Worm (Caenorhabditis elegans) whole organism, late embryonic: ENCODE data around the gene ZC317.6.

Experiments
- F13H6.1 ChIP-seq: sonication (generic microtip); optimal IDR thresholded peaks from 2 replicates; lab custom pipeline; 2016; ENCODE audit warnings: missing genetic modification characterization, missing compliant biosample characterization
- ceh-48 ChIP-seq: sonication (generic microtip); optimal IDR thresholded peaks from 2 replicates; lab custom pipeline; 2016; ENCODE audit warnings: missing genetic modification characterization, inconsistent platforms, missing compliant biosample characterization
- elt-2 ChIP-seq: sonication (generic microtip); optimal IDR thresholded peaks from 2 replicates; lab custom pipeline; 2016; ENCODE audit warnings: missing genetic modification reagents, missing genetic modification characterization, missing compliant biosample characterization

DNA sequence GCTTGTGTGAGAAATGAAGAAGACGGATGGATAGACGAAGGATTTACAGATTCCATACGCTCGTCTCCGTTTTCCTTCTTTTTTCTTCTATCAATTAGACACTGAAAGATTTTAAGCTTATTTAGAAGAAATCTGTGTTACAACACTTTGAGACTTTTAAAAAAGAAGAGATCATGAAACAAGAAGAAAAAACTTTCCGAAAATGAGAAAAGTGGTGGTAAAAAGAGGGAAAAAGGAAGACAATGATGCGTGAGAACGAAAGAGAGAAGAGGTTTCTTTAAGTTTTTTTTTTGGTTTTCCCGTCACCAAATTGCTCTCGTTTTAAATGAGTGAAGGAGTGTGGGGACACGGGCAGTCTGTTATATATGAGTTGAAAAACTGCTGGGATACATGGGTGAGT is 14.8 kb downstream of the ZC317.6 start, which contains the start of gene glc-3:
- TF ChIP-seq ceh-48 (tag; lab: Kevin White, UChicago) (no peak), elt-2 (no peak), F13H6.1 (tag; lab: Kevin White, UChicago) (no peak)
